Worm (Caenorhabditis elegans): ENCODE data around the gene rmd-1.
A peak's percentile ranks its signal among the peaks of the same experiment; 100 is the strongest.

rmd-1 gene

DNA sequence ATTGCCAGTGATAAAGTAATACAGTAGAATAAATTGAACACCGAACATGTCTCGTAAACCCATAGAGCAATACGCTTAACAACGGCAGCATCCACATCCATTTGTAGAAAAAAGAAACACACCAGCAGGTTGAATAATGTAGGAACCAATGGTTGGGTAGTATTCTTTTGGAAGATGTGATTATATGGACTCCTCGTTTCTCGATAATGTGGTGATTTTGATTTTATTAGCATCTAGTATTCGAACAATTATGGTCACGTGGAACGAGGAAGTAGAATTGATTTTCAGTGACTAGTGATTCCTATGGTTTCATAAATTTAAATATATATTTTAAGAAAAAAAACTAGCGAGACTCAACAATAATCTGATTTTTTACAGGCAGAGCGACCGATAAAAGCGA, 37.6 kb downstream of the rmd-1 start, which contains the start of gene srxa-10:
TSS of gene srxa-10 (minus strand) at position 101 of the 400 bp plus-strand sequence.
- TF ChIP-seq tbx-37 (GFP tag; conservative IDR thresholded peaks at IDR 0.05) (no peak), ama-1 (optimal IDR thresholded peaks at IDR 0.05) (no peak), ceh-13 (GFP tag; optimal IDR thresholded peaks at IDR 0.05) (no peak), hmg-4 (GFP tag; optimal IDR thresholded peaks at IDR 0.05) (no peak), ceh-36 (tag; optimal IDR thresholded peaks at IDR 0.05) (no peak), scrt-1 (GFP tag; IDR thresholded peaks at IDR 0.05) (no peak), tbx-11 (GFP tag; IDR thresholded peaks at IDR 0.05) (no peak), tra-4 (tag; optimal IDR thresholded peaks at IDR 0.05) (no peak), F13C5.2 (tag; optimal IDR thresholded peaks at IDR 0.05) (no peak), pes-1 (GFP tag; IDR thresholded peaks at IDR 0.05) (no peak), hnd-1 (tag; optimal IDR thresholded peaks at IDR 0.05) (no peak)

DNA sequence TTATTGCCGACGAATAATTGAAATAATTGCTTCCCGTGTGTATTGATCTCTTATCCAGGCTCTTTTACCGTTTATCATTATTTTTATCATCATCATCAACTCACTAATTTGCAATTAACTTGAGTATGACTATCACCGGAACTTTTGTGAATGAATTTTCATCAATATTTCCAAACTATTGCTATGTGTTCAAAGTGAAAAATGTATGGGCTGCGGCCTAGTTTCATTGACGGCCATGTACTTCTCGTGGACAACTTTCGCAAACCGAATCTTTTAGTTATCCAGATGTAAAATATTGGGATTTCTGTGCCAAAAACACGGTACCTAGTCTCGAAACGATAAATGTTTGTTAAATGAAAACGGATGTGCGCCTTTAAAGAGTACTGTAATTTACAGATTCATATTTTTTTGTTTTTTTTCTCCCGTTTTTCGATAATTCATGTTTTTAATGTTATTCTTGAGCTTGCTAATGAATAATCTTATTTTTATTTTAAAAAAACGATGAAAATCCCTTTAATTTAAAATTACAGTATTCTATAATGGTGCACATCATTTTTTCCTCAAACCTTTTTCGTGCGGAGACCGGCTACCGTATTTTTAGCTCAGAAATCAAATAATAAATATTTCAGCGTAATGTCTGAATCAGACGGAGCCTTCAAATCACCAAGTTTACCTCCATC, 39.7 kb downstream of the rmd-1 start, which contains the start of gene ZK632.2:
TSS of gene ZK632.2 (plus strand) at position 630 of the 680 bp plus-strand sequence.
- TF ChIP-seq sea-1 (GFP tag; conservative IDR thresholded peaks at IDR 0.05) (no peak), ets-7 (tag; optimal IDR thresholded peaks at IDR 0.05) (no peak), pes-1 (GFP tag; IDR thresholded peaks at IDR 0.05) (no peak), hmg-4 (GFP tag; optimal IDR thresholded peaks at IDR 0.05) (no peak), B0310.2 (tag; optimal IDR thresholded peaks at IDR 0.05) (no peak)

DNA sequence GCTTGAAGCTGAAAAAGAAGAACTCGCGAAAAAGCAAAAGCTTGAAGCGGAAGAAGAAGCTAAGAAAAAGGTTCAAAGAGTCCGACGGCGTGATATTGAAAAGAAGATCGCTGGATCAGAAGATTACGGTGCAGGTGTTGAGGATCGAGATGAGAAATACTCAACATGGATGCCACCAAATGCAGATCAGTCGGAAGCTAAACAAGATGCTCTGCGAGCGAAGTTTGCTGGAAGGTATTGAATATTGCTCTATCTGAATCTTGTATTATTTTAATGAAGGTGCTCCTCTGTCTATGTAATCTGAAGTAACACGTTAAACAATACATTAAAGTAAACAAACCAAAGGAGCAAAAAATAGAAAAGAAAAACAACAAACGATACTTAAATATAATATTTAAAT, 43.2 kb downstream of the rmd-1 start:
- TF ChIP-seq tbx-37 (GFP tag; conservative IDR thresholded peaks at IDR 0.05), result no peak
- TF ChIP-seq sea-1 (GFP tag; conservative IDR thresholded peaks at IDR 0.05), result no peak
- TF ChIP-seq flt-1 (GFP tag; IDR thresholded peaks at IDR 0.05), result no peak
- no peak for TF ChIP-seq hmg-4 (GFP tag; optimal IDR thresholded peaks at IDR 0.05)
- TF ChIP-seq tra-4 (tag; optimal IDR thresholded peaks at IDR 0.05), result no peak

DNA sequence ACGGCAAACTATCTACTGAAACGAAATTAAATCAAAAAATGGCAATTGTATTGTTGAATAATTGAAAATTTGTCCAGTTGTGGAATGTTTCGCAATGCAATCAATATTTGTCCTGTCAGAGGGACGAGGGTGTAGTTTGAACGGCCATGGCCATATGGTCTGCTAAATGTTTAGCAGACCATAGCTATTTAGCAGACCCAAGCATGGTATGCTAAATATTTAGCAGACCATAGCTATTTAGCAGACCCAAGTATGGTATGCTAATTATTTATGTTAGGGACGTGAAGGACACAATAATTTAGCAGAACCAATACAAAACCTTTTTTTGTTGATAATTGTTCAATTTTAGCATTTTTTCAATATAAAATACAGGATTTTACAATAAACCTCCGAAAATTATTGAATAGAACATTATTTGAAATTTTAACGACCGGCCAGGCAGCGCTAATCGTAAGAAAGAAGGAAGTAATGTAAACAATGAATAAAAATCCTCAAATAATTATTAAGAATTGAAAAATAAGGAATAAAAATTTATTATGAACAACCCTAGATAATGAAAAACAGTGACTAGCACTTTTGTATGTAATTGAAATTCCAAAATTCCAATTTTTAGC, 46.2 kb downstream of the rmd-1 start, which contains the start of gene riok-3:
TSS of gene riok-3 (minus strand) at position 15 of the 614 bp plus-strand sequence.
- TF ChIP-seq ets-7 (tag; optimal IDR thresholded peaks at IDR 0.05) (no peak), scrt-1 (GFP tag; IDR thresholded peaks at IDR 0.05) (no peak), ceh-36 (tag; optimal IDR thresholded peaks at IDR 0.05) (no peak), hmg-4 (GFP tag; optimal IDR thresholded peaks at IDR 0.05) (no peak), pes-1 (GFP tag; IDR thresholded peaks at IDR 0.05) (no peak), hnd-1 (tag; optimal IDR thresholded peaks at IDR 0.05) (no peak), B0310.2 (tag; optimal IDR thresholded peaks at IDR 0.05) (no peak), tbx-11 (GFP tag; IDR thresholded peaks at IDR 0.05) (no peak), aly-1 (tag; optimal IDR thresholded peaks at IDR 0.05) (no peak), ama-1 (optimal IDR thresholded peaks at IDR 0.05) (no peak)

ce11 chrIII:9806968-9807559, 48.2 kb downstream of the rmd-1 start, which contains the start of gene ZK632.4:
Gene ZK632.4, minus strand, starts transcription at chrIII:9807454.
- TF ChIP-seq hmbx-1 (tag; optimal IDR thresholded peaks at IDR 0.05) (no peak), sea-1 (GFP tag; conservative IDR thresholded peaks at IDR 0.05) (no peak), tra-4 (tag; optimal IDR thresholded peaks at IDR 0.05) (no peak), ceh-36 (tag; optimal IDR thresholded peaks at IDR 0.05) (no peak), ceh-13 (GFP tag; optimal IDR thresholded peaks at IDR 0.05) (no peak), aly-1 (tag; optimal IDR thresholded peaks at IDR 0.05) (no peak), F13C5.2 (tag; optimal IDR thresholded peaks at IDR 0.05) (no peak), tbx-37 (GFP tag; conservative IDR thresholded peaks at IDR 0.05) (no peak)

DNA sequence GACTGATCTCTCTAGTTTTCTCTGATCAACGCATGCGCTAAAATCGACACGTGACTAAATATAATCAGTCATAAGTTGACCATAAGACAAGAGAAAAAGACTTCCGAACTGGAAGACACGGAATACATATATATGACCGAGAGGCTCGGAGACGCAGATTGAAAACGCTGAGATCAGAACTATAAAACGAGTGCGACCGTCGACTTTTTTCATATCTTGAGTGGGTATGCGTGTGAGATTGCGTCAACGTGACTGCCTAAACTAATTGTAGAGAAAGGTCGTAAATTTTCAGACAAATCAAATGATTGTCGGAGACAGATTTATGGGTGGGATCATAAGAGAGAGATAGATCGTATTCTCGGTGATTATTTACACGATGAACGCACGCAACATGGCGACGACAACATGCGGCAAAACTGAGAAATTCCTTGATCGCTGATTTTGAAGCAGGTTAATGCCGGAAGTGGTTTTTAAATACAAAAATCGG, 48.7 kb downstream of the rmd-1 start:
- TF ChIP-seq flt-1 (GFP tag; IDR thresholded peaks at IDR 0.05) (no peak), sea-1 (GFP tag; conservative IDR thresholded peaks at IDR 0.05) (no peak)

- 0 out of 2 replicates have a peak, but pooled peaks have one; percentile 37 for TF ChIP-seq tbx-37 (GFP tag; conservative IDR thresholded peaks at IDR 0.05)
- TF ChIP-seq ceh-13 (GFP tag; optimal IDR thresholded peaks at IDR 0.05), result no peak
- TF ChIP-seq tbx-11 (GFP tag; IDR thresholded peaks at IDR 0.05), result no peak
Observed at ce11 chrIII:9808179-9808578, 49.3 kb downstream of the rmd-1 start, which contains the start of gene gtap-2. Gene gtap-2, plus strand, starts transcription at chrIII:9808544.
